Fruit fly (Drosophila melanogaster) whole organism, prepupa: Measurements from ENCODE around the gene Proc.

Source experiments
- Blimp-1 ChIP-seq: fragments of 200-800 bp; sonication (Bioruptor generic); optimal IDR thresholded peaks from 3 replicates; lab custom pipeline; 2017; ENCODE audit warnings: missing biosample characterization, missing genetic modification characterization, mild to moderate bottlenecking, moderate library complexity, missing genetic modification reagents
- CG10631 ChIP-seq: fragments of 200-800 bp; sonication (Bioruptor generic); optimal IDR thresholded peaks from 2 replicates; lab custom pipeline; 2016; ENCODE audit warnings: missing biosample characterization, missing genetic modification characterization
- CG11294 ChIP-seq: fragments of 200-800 bp; sonication (Bioruptor generic); IDR thresholded peaks from 2 replicates; pipeline ENCODE4 v1.3.6; 2022; ENCODE audit warnings: missing biosample characterization, missing genetic modification characterization
- CG11762 ChIP-seq: fragments of 200-800 bp; sonication (Bioruptor generic); optimal IDR thresholded peaks from 3 replicates; lab custom pipeline; 2016; ENCODE audit warnings: missing biosample characterization, missing genetic modification characterization; ENCODE audit not compliant: insufficient read depth
- CG15336 ChIP-seq: fragments of 200-800 bp; sonication (Bioruptor generic); IDR thresholded peaks from 2 replicates; pipeline ENCODE4 v1.3.6; 2022; ENCODE audit warnings: missing biosample characterization, missing genetic modification characterization
- CG31627 ChIP-seq: fragments of 200-800 bp; sonication (Bioruptor generic); optimal IDR thresholded peaks from 3 replicates; lab custom pipeline; 2016; ENCODE audit warnings: missing biosample characterization, missing genetic modification characterization
- CG6163 ChIP-seq: fragments of 200-800 bp; sonication (Bioruptor generic); IDR thresholded peaks from 3 replicates; pipeline ENCODE4 v1.3.6; 2022; ENCODE audit warnings: missing biosample characterization, missing genetic modification characterization
- CG6792 ChIP-seq: fragments of 200-800 bp; sonication (Bioruptor generic); optimal IDR thresholded peaks from 3 replicates; lab custom pipeline; 2016; ENCODE audit warnings: missing biosample characterization, missing genetic modification characterization
- CG6808 ChIP-seq: fragments of 200-800 bp; sonication (Bioruptor generic); optimal IDR thresholded peaks from 3 replicates; lab custom pipeline; 2017; ENCODE audit warnings: missing biosample characterization, missing genetic modification characterization, mild to moderate bottlenecking, moderate library complexity, missing genetic modification reagents
- CG6854 ChIP-seq: fragments of 200-800 bp; sonication (Bioruptor generic); optimal IDR thresholded peaks from 2 replicates; lab custom pipeline; 2017; ENCODE audit warnings: missing biosample characterization, mild to moderate bottlenecking, missing genetic modification characterization
- Hr39 ChIP-seq: fragments of 200-800 bp; sonication (Bioruptor generic); optimal IDR thresholded peaks from 2 replicates; lab custom pipeline; 2016; ENCODE audit warnings: missing biosample characterization, missing genetic modification characterization
- OdsH ChIP-seq: fragments of 200-800 bp; sonication (Bioruptor generic); optimal IDR thresholded peaks from 3 replicates; lab custom pipeline; 2016; ENCODE audit warnings: missing biosample characterization, missing genetic modification characterization
- acj6 ChIP-seq: fragments of 200-800 bp; sonication (Bioruptor generic); optimal IDR thresholded peaks from 3 replicates; lab custom pipeline; 2016; ENCODE audit warnings: missing biosample characterization, missing genetic modification characterization
- svp ChIP-seq: fragments of 200-800 bp; sonication (Bioruptor generic); peaks from one replicate; lab custom pipeline; 2016; ENCODE audit warnings: missing biosample characterization, missing genetic modification characterization

- TF ChIP-seq CG11762 (GFP tag; lab: Kevin White, UChicago) (no peak), CG6808 (GFP tag; lab: Kevin White, UChicago) (no peak), OdsH (GFP tag; lab: Kevin White, UChicago) (no peak), CG31627 (no peak), CG10631 (GFP tag; lab: Kevin White, UChicago) (no peak), CG6854 (no peak), CG6163 (GFP tag; lab: Robert Waterston, UW) (no peak), Blimp-1 (GFP tag; lab: Kevin White, UChicago) (no peak), CG6792 (GFP tag; lab: Kevin White, UChicago) (no peak), Hr39 (no peak), acj6 (GFP tag; lab: Kevin White, UChicago) (no peak), CG11294 (no peak), svp (GFP tag; lab: Kevin White, UChicago) (no peak), CG15336 (GFP tag; lab: Robert Waterston, UW) (no peak)
Measured at dm6 chr2L:7820408-7820807, 50.8 kb downstream of the Proc start.
